Worm (Caenorhabditis elegans): ENCODE results near the gene C01G6.2.

C01G6.2 gene

DNA sequence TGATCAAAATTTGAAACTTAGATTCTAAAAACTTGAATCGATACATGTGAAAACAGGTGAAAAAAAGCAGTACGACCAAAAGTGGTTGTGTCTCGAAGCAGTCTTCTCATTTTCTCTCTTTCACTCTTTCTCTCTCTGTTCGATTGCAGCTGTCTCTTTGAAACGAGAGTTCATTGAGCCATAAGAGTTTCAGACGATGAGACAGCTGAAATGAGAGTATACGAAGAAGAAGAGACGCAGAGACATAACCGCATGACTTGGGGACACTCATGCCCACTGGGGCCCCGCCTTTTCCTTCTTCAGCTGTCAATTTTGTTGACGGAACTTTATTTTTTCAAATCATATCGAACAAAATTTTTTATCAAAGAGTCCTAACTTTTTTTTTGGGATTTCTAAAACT is 7.1 kb downstream of the C01G6.2 start (continued):
- TF ChIP-seq C34F6.9 (tag; optimal IDR thresholded peaks at IDR 0.05) (peak; percentile 92), nhr-10 (tag; optimal IDR thresholded peaks at IDR 0.05) (no peak), zag-1 (tag; optimal IDR thresholded peaks at IDR 0.05) (peak; percentile 76)

DNA sequence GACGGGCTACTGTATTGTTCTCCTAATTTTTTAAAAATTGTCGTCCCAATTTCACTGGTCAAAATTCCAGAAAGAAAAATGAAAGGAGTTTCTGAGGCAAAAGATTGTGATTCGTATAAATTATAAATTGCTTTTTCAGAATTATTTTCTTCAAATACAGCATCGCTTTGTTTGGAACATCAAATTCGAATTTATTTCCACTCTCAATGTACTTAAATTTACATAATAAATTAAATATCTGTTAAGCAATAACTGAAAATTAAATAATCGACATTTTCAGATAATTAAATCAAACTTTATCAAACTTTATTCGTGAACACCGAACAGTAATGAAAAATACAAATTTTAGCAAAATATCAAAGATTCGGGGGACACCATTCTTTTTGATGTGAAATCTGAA is 7.9 kb downstream of the C01G6.2 start:
- no peak for TF ChIP-seq mab-5 (tag; optimal IDR thresholded peaks at IDR 0.05)

DNA sequence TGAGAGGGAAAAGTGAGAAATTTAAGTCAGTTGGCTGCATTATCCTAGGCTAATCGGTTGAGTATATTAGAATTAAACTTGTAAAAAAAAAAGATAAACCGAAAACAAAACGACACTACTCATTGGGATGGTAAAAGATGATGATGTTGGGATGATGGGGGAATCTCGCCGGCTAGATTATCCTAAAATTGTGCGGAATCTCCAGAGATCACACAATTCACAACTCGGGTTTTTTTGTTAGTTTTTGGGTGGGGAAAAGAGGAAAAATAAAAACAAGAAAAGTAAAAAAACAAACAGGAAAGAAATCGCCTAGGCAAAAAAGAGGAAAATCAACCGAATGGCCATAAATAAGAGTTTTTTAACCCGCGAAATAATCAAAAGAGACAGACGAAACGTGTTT is 8.3 kb downstream of the C01G6.2 start:
- TF ChIP-seq sem-4 (tag; optimal IDR thresholded peaks at IDR 0.05) (no peak), unc-62 (GFP tag; optimal IDR thresholded peaks at IDR 0.05) (no peak), crh-2 (tag; optimal IDR thresholded peaks at IDR 0.05) (peak; percentile 8), lsy-2 (tag; optimal IDR thresholded peaks at IDR 0.05) (peak in 1 of 2 experiments; percentile 6), sma-9 (GFP tag; optimal IDR thresholded peaks at IDR 0.05) (no peak), sma-9 (tag; optimal IDR thresholded peaks at IDR 0.05) (no peak)

DNA sequence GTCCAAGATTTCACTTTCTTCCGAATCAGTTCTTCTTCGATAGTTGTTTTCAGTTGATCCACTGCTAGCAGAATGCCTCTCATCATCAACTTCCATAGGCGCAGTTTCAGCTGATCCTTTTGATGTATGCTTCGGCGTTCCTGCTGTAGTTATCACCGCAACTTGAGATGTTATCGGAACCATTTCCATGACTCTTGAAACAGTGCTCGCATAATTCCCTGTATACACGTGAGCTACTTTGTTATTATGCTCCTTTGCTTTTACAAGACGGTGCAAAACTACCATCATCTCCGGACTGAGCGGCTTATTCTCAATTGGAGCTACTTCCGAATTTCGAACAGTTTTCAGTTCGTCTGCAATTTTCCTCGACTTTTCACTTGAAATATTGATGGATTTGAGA is 10.3 kb downstream of the C01G6.2 start:
- TF ChIP-seq alr-1 (tag; optimal IDR thresholded peaks at IDR 0.05) (no peak), crh-2 (tag; optimal IDR thresholded peaks at IDR 0.05) (no peak), unc-39 (tag; optimal IDR thresholded peaks at IDR 0.05) (no peak), lin-11 (tag; optimal IDR thresholded peaks at IDR 0.05) (no peak), F13H6.1 (tag; optimal IDR thresholded peaks at IDR 0.05) (no peak), Y55F3AM.14 (GFP tag; optimal IDR thresholded peaks at IDR 0.05) (no peak)

DNA sequence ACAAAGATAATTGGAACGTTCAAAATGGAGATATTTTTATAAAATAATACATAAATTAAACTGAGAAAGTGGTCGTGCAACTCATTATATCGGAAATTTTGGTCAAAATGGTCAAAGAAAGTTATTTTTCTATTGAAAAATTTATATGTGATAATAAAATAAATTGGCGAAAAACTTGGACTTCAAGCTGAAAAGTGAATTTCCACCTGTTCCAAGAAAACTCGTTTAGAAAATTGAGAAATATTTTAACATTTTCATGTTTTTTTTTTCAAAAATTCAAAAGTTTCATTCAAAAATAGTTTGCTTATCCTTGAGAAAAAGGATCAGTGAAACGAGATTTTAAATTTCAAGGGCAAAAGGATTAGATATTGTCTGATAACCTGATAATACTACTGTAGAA is 12.2 kb downstream of the C01G6.2 start:
- TF ChIP-seq egl-27 (tag; optimal IDR thresholded peaks at IDR 0.05), result no peak
- TF ChIP-seq unc-55 (GFP tag; optimal IDR thresholded peaks at IDR 0.05), result no peak
- no peak for TF ChIP-seq ztf-11 (tag; optimal IDR thresholded peaks at IDR 0.05)
- no peak for TF ChIP-seq R02D3.7 (tag; optimal IDR thresholded peaks at IDR 0.05)
- no peak for TF ChIP-seq nhr-21 (tag; optimal IDR thresholded peaks at IDR 0.05)
- TF ChIP-seq nhr-6 (tag; optimal IDR thresholded peaks at IDR 0.05), result no peak
- TF ChIP-seq peb-1 (tag; optimal IDR thresholded peaks at IDR 0.05), result no peak
- no peak for TF ChIP-seq ceh-16 (tag; optimal IDR thresholded peaks at IDR 0.05)
- TF ChIP-seq ztf-4 (tag; optimal IDR thresholded peaks at IDR 0.05), result no peak
- TF ChIP-seq lin-39 (tag; optimal IDR thresholded peaks at IDR 0.05), result no peak
- no peak for TF ChIP-seq mbf-1 (tag; optimal IDR thresholded peaks at IDR 0.05)
- TF ChIP-seq unc-62 (GFP tag; optimal IDR thresholded peaks at IDR 0.05), result no peak
- TF ChIP-seq ama-1 (optimal IDR thresholded peaks at IDR 0.05), result no peak
- TF ChIP-seq nhr-25 (tag; optimal IDR thresholded peaks at IDR 0.05), result no peak
- no peak for TF ChIP-seq unc-39 (tag; optimal IDR thresholded peaks at IDR 0.05)
- TF ChIP-seq elt-1 (tag; optimal IDR thresholded peaks at IDR 0.05), result no peak
- no peak for TF ChIP-seq nhr-129 (tag; optimal IDR thresholded peaks at IDR 0.05)
- TF ChIP-seq ceh-82 (tag; optimal IDR thresholded peaks at IDR 0.05), result no peak
- no peak for TF ChIP-seq ztf-1 (GFP tag; conservative IDR thresholded peaks at IDR 0.05)
- TF ChIP-seq skn-1 (tag; optimal IDR thresholded peaks at IDR 0.05), result no peak

DNA sequence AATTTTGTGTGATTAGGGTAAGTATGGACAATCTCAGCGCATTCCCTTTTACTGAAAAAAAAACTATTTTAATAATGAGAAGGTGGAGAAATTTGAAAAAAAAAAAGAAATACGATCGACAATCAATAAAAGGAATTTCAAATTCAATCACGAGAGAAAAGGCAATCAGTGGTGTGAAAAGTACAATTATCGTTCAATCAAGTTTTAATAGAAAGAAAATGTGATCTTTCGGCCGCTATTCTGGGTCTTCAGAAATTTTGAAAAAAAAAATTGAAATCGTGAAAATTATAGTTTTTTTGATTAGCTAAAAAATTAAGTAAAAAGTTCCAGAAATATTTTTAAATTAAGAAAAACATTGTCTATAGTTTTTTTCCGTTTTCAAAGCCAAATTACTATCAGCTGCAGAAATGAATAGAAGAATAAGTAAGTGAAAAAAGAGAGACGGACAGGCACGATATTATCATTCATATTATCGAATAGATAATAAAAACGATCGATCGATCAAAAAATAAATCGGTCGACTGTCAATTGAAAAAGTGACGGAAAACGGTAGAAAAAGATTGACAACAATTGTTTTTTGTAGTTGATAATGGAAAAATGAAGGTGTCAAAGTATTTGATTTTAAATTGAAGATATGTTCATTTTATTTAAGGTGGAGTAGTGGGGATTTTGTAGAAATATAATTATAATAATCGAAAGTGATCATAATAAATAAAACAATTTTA is 13.4 kb downstream of the C01G6.2 start, which contains the start of gene gldi-3:
Gene gldi-3 (minus strand): TSS at position 51 of the 725 bp plus-strand sequence.
- TF ChIP-seq skn-1 (tag; optimal IDR thresholded peaks at IDR 0.05) (no peak), F13H6.1 (tag; optimal IDR thresholded peaks at IDR 0.05) (no peak), fos-1 (tag; optimal IDR thresholded peaks at IDR 0.05) (peak; percentile 48), unc-39 (tag; optimal IDR thresholded peaks at IDR 0.05) (no peak), elt-3 (tag; optimal IDR thresholded peaks at IDR 0.05) (no peak), sem-4 (tag; optimal IDR thresholded peaks at IDR 0.05) (no peak), lin-11 (tag; optimal IDR thresholded peaks at IDR 0.05) (no peak), nhr-21 (tag; optimal IDR thresholded peaks at IDR 0.05) (no peak), ztf-4 (tag; optimal IDR thresholded peaks at IDR 0.05) (peak; percentile 16), ztf-1 (GFP tag; conservative IDR thresholded peaks at IDR 0.05) (no peak), mbf-1 (tag; optimal IDR thresholded peaks at IDR 0.05) (no peak), unc-55 (GFP tag; optimal IDR thresholded peaks at IDR 0.05) (no peak), nhr-23 (tag; optimal IDR thresholded peaks at IDR 0.05) (no peak), aly-2 (tag; optimal IDR thresholded peaks at IDR 0.05) (no peak), C34F6.9 (tag; optimal IDR thresholded peaks at IDR 0.05) (no peak), gmeb-1 (tag; optimal IDR thresholded peaks at IDR 0.05) (no peak), ama-1 (optimal IDR thresholded peaks at IDR 0.05) (no peak), snpc-4 (tag; optimal IDR thresholded peaks at IDR 0.05) (no peak), lsy-2 (tag; optimal IDR thresholded peaks at IDR 0.05) (peak in 1 of 2 experiments; percentile 23), ztf-11 (tag; optimal IDR thresholded peaks at IDR 0.05) (no peak)
